Worm (Caenorhabditis elegans): ENCODE measurements around the gene tgn-38.

DNA sequence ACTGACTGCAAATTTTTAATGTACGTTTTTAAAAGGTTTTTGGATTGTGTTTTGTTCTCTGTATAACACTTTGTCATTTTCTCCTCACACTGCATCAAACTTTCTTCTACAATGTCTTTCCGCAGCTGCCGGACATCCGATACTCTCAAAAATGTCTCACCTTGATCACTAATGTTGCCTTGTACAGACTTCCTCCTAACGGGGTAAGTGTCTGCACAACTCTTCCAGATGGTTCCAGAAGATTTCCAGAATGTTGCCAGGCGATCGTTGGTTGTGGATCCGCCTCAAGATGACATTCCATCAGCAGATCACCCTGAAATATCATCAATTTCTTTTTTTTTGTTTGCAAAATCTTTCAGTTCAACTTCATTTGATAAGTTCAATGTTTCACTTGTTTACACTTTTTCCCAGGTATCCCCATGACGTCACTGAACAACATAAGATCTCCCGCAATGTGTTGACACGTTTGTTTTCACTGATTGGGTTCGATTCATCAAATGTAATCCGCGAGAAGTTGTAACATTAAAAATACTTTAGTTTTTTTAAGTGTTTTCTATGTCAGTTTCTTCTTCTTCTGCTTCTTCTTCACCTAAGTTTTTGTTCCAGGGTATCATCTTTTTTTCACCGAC lies 19.8 kb downstream of the tgn-38 start:
- TF ChIP-seq T22C8.4 (GFP tag; IDR thresholded peaks at IDR 0.05), result no peak
- TF ChIP-seq flt-1 (GFP tag; IDR thresholded peaks at IDR 0.05), result no peak
- TF ChIP-seq ztf-29 (GFP tag; IDR thresholded peaks at IDR 0.05), result no peak
- no peak for TF ChIP-seq med-1 (GFP tag; optimal IDR thresholded peaks at IDR 0.05; ENCODE audit: insufficient read depth)
- TF ChIP-seq cog-1 (tag; optimal IDR thresholded peaks at IDR 0.05), result no peak
- no peak for TF ChIP-seq ref-1 (GFP tag; conservative IDR thresholded peaks at IDR 0.05)

Data from whole organism, midembryonic.